Fruit fly (Drosophila melanogaster) whole organism, embryonic: ENCODE data around the gene CG1847.
A peak's percentile ranks its signal among the peaks of the same experiment; 100 is the strongest.

Source experiments
- ATbp ChIP-seq: fragments of 200-800 bp; sonication (Bioruptor generic); optimal IDR thresholded peaks from 2 replicates; lab custom pipeline; 2017; ENCODE audit warnings: missing biosample characterization, mild to moderate bottlenecking, missing genetic modification characterization, missing genetic modification reagents
- Bteb2 ChIP-seq: fragments of 200-800 bp; sonication (Bioruptor generic); optimal IDR thresholded peaks from 2 replicates; lab custom pipeline; 2016; ENCODE audit warnings: missing biosample characterization, missing genetic modification characterization
- CG10209 ChIP-seq: fragments of 200-800 bp; sonication (Bioruptor generic); optimal IDR thresholded peaks from 3 replicates; lab custom pipeline; 2017; ENCODE audit warnings: missing biosample characterization, mild to moderate bottlenecking, missing genetic modification characterization, missing genetic modification reagents
- CG10366 ChIP-seq: fragments of 200-800 bp; sonication (Bioruptor generic); IDR thresholded peaks from 2 replicates; pipeline ENCODE4 v1.3.6; 2022; ENCODE audit warnings: missing biosample characterization, missing genetic modification characterization
- CG11093 ChIP-seq: fragments of 200-800 bp; sonication (Bioruptor generic); IDR thresholded peaks from 3 replicates; pipeline ENCODE4 v1.3.6; 2022; ENCODE audit warnings: missing biosample characterization, missing genetic modification characterization
- CG11504 ChIP-seq: fragments of 200-800 bp; sonication (Bioruptor generic); optimal IDR thresholded peaks from 3 replicates; lab custom pipeline; 2019; ENCODE audit warnings: missing biosample characterization, mild to moderate bottlenecking, missing genetic modification characterization, moderate library complexity
- CG12219 ChIP-seq: fragments of 200-800 bp; sonication (Bioruptor generic); optimal IDR thresholded peaks from 3 replicates; lab custom pipeline; 2018; ENCODE audit warnings: missing biosample characterization, mild to moderate bottlenecking, missing genetic modification characterization
- CG12769 ChIP-seq: fragments of 200-800 bp; sonication (Bioruptor generic); optimal IDR thresholded peaks from 2 replicates; lab custom pipeline; 2019; ENCODE audit warnings: missing biosample characterization, mild to moderate bottlenecking, missing genetic modification characterization, moderate library complexity
- CG13296 ChIP-seq: fragments of 200-800 bp; sonication (Bioruptor generic); optimal IDR thresholded peaks from 3 replicates; lab custom pipeline; 2018; ENCODE audit warnings: missing biosample characterization, mild to moderate bottlenecking, missing genetic modification characterization
- CG14050 ChIP-seq: fragments of 200-800 bp; sonication (Bioruptor generic); IDR thresholded peaks from 3 replicates; pipeline ENCODE4 v1.3.6; 2022; ENCODE audit warnings: missing biosample characterization, missing genetic modification characterization
- CG15073 ChIP-seq: fragments of 200-800 bp; sonication (Bioruptor generic); optimal IDR thresholded peaks from 2 replicates; lab custom pipeline; 2016; ENCODE audit warnings: missing biosample characterization, missing genetic modification characterization
- CG17328 ChIP-seq: fragments of 200-800 bp; sonication (Bioruptor generic); IDR thresholded peaks from 2 replicates; pipeline ENCODE4 v1.3.6; 2022; ENCODE audit warnings: missing biosample characterization, missing genetic modification characterization
- CG17361 ChIP-seq: fragments of 200-800 bp; sonication (Bioruptor generic); IDR thresholded peaks from 3 replicates; pipeline ENCODE4 v1.3.6; 2022; ENCODE audit warnings: missing biosample characterization, missing genetic modification characterization
- CG2712 ChIP-seq: fragments of 200-800 bp; optimal IDR thresholded peaks from 3 replicates; lab custom pipeline; 2019; ENCODE audit warnings: missing biosample characterization, mild to moderate bottlenecking, missing genetic modification characterization, moderate library complexity
- CG34422 ChIP-seq: fragments of 200-800 bp; sonication (Bioruptor generic); IDR thresholded peaks from 3 replicates; pipeline ENCODE4 v1.3.6; 2022; ENCODE audit warnings: missing biosample characterization, missing genetic modification characterization
- CG7271 ChIP-seq: fragments of 200-800 bp; sonication (Bioruptor generic); optimal IDR thresholded peaks from 2 replicates; lab custom pipeline; 2018; ENCODE audit warnings: missing biosample characterization, mild to moderate bottlenecking, missing genetic modification characterization, moderate library complexity
- CG7556 ChIP-seq: fragments of 200-800 bp; sonication (Bioruptor generic); optimal IDR thresholded peaks from 2 replicates; lab custom pipeline; 2017; ENCODE audit warnings: missing biosample characterization, mild to moderate bottlenecking, missing genetic modification characterization
- CG8388 ChIP-seq: fragments of 200-800 bp; sonication (Bioruptor generic); optimal IDR thresholded peaks from 2 replicates; lab custom pipeline; 2019; ENCODE audit warnings: missing biosample characterization, mild to moderate bottlenecking, missing genetic modification characterization, moderate library complexity
- CkIIα-i1 ChIP-seq: fragments of 200-800 bp; sonication (Bioruptor generic); IDR thresholded peaks from 2 replicates; pipeline ENCODE4 v1.3.6; 2022; ENCODE audit warnings: missing biosample characterization, missing genetic modification characterization
- Deaf1 ChIP-seq: fragments of 200-800 bp; optimal IDR thresholded peaks from 3 replicates; lab custom pipeline; 2019; ENCODE audit warnings: missing biosample characterization, mild to moderate bottlenecking, missing genetic modification characterization, moderate library complexity
- Dp ChIP-seq: fragments of 200-800 bp; sonication (Bioruptor generic); optimal IDR thresholded peaks from 2 replicates; lab custom pipeline; 2018; ENCODE audit warnings: missing biosample characterization, mild to moderate bottlenecking, missing genetic modification characterization, moderate library complexity
- E2f2 ChIP-seq: fragments of 200-800 bp; sonication (Bioruptor generic); IDR thresholded peaks from 2 replicates; pipeline ENCODE4 v1.3.6; 2022; ENCODE audit warnings: missing biosample characterization, missing genetic modification characterization
- Eip74EF ChIP-seq, 2 experiments: fragments of 200-800 bp in 1 of 2; fragments of >200 bp in 1 of 2; sonication (Bioruptor generic) in 1 of 2; optimal IDR thresholded peaks; 2 replicates each; lab custom pipeline; 2017 to 2019; ENCODE audit warnings: missing biosample characterization in 2 of 2, missing genetic modification characterization in 2 of 2, mild to moderate bottlenecking in 1 of 2, moderate library complexity in 1 of 2
- Fer1 ChIP-seq: fragments of 200-800 bp; sonication (Bioruptor generic); optimal IDR thresholded peaks from 2 replicates; lab custom pipeline; 2017; ENCODE audit warnings: missing biosample characterization, mild to moderate bottlenecking, missing genetic modification characterization
- Fer2 ChIP-seq: fragments of 200-800 bp; sonication (Bioruptor generic); optimal IDR thresholded peaks from 2 replicates; lab custom pipeline; 2018; ENCODE audit warnings: missing biosample characterization, mild to moderate bottlenecking, missing genetic modification characterization, moderate library complexity
- Hmr ChIP-seq: fragments of 200-800 bp; sonication (Bioruptor generic); optimal IDR thresholded peaks from 3 replicates; lab custom pipeline; 2017; ENCODE audit warnings: mild to moderate bottlenecking, missing biosample characterization, missing genetic modification reagents, missing genetic modification characterization
- Lhr ChIP-seq: fragments of 200-800 bp; sonication (Bioruptor generic); optimal IDR thresholded peaks from 3 replicates; lab custom pipeline; 2017; ENCODE audit warnings: mild to moderate bottlenecking, missing biosample characterization, missing genetic modification reagents, missing genetic modification characterization
- MTF-1 ChIP-seq: fragments of 200-800 bp; sonication (Bioruptor generic); optimal IDR thresholded peaks from 2 replicates; lab custom pipeline; 2018; ENCODE audit warnings: missing biosample characterization, mild to moderate bottlenecking, missing genetic modification characterization, borderline replicate concordance
- Mrtf ChIP-seq: fragments of 200-800 bp; sonication (Bioruptor generic); IDR thresholded peaks from 3 replicates; pipeline ENCODE4 v1.3.6; 2022; ENCODE audit warnings: missing biosample characterization, missing genetic modification characterization
- NC2α ChIP-seq: fragments of 200-800 bp; sonication (Bioruptor generic); optimal IDR thresholded peaks from 2 replicates; lab custom pipeline; 2016; ENCODE audit warnings: missing biosample characterization, missing genetic modification characterization
- NK7.1 ChIP-seq: fragments of 200-800 bp; sonication (Bioruptor generic); optimal IDR thresholded peaks from 3 replicates; lab custom pipeline; 2016; ENCODE audit warnings: missing biosample characterization, missing genetic modification characterization
- Sox100B ChIP-seq: fragments of 200-800 bp; sonication (Bioruptor generic); optimal IDR thresholded peaks from 3 replicates; lab custom pipeline; 2018; ENCODE audit warnings: missing biosample characterization, mild to moderate bottlenecking, missing genetic modification characterization
- Sox102F ChIP-seq: fragments of 200-800 bp; sonication (Bioruptor generic); optimal IDR thresholded peaks from 2 replicates; lab custom pipeline; 2018; ENCODE audit warnings: missing biosample characterization, mild to moderate bottlenecking, missing genetic modification characterization, moderate library complexity
- Xbp1 ChIP-seq: fragments of 200-800 bp; sonication (Bioruptor generic); optimal IDR thresholded peaks from 3 replicates; lab custom pipeline; 2016; ENCODE audit warnings: missing biosample characterization, mild to moderate bottlenecking, missing genetic modification characterization
- bsh ChIP-seq, 2 experiments: fragments of 200-800 bp; sonication (Bioruptor generic); optimal IDR thresholded peaks; 2 replicates each; lab custom pipeline; 2017 to 2018; ENCODE audit warnings: mild to moderate bottlenecking in 2 of 2, missing biosample characterization in 2 of 2, missing genetic modification characterization in 2 of 2, moderate library complexity in 1 of 2
- chn ChIP-seq: fragments of 200-800 bp; sonication (Bioruptor generic); optimal IDR thresholded peaks from 2 replicates; lab custom pipeline; 2016; ENCODE audit warnings: missing biosample characterization, missing genetic modification characterization
- ewg ChIP-seq: fragments of 200-800 bp; sonication (Bioruptor generic); optimal IDR thresholded peaks from 3 replicates; lab custom pipeline; 2017; ENCODE audit warnings: mild to moderate bottlenecking, missing biosample characterization, missing genetic modification reagents, missing genetic modification characterization
- fd96Cb ChIP-seq: fragments of 200-800 bp; sonication (Bioruptor generic); optimal IDR thresholded peaks from 2 replicates; lab custom pipeline; 2018; ENCODE audit warnings: missing biosample characterization, mild to moderate bottlenecking, missing genetic modification characterization, moderate library complexity
- fu2 ChIP-seq: fragments of 200-800 bp; sonication (Bioruptor generic); optimal IDR thresholded peaks from 2 replicates; lab custom pipeline; 2016; ENCODE audit warnings: missing biosample characterization, missing genetic modification characterization
- inv ChIP-seq: fragments of 200-800 bp; sonication (Bioruptor generic); IDR thresholded peaks from 2 replicates; pipeline ENCODE4 v1.3.6; 2022; ENCODE audit warnings: missing biosample characterization, missing genetic modification characterization; ENCODE audit not compliant: partially characterized antibody
- kah ChIP-seq: fragments of 200-800 bp; sonication (Bioruptor generic); optimal IDR thresholded peaks from 2 replicates; lab custom pipeline; 2018; ENCODE audit warnings: missing biosample characterization, mild to moderate bottlenecking, missing genetic modification characterization
- nmo ChIP-seq: fragments of 200-800 bp; sonication (Bioruptor generic); optimal IDR thresholded peaks from 2 replicates; lab custom pipeline; 2018; ENCODE audit warnings: missing biosample characterization, mild to moderate bottlenecking, missing genetic modification characterization, moderate library complexity
- ranshi ChIP-seq: fragments of 200-800 bp; sonication (Bioruptor generic); IDR thresholded peaks from 2 replicates; pipeline ENCODE4 v1.3.6; 2022; ENCODE audit warnings: missing biosample characterization, missing genetic modification characterization
- sc ChIP-seq, 3 experiments: fragments of >200 bp in 2 of 3; fragments of 200-800 bp in 1 of 3; sonication (Bioruptor generic) in 1 of 3; optimal IDR thresholded peaks; 2 replicates in 2 of 3; 3 replicates in 1 of 3; lab custom pipeline; 2017; ENCODE audit warnings: mild to moderate bottlenecking in 1 of 3, missing biosample characterization in 1 of 3, missing genetic modification characterization in 1 of 3, missing genetic modification reagents in 1 of 3
- seq ChIP-seq: fragments of 200-800 bp; sonication (Bioruptor generic); IDR thresholded peaks from 2 replicates; pipeline ENCODE4 v1.3.6; 2022; ENCODE audit warnings: missing biosample characterization, missing genetic modification characterization
- sob ChIP-seq: fragments of 200-800 bp; sonication (Bioruptor generic); IDR thresholded peaks from 2 replicates; pipeline ENCODE4 v1.3.6; 2022; ENCODE audit warnings: missing biosample characterization, missing genetic modification characterization
- stc ChIP-seq: fragments of 200-800 bp; sonication (Bioruptor generic); IDR thresholded peaks from 2 replicates; pipeline ENCODE4 v1.3.6; 2022; ENCODE audit warnings: missing biosample characterization, missing genetic modification characterization

The CG1847 gene

dm6 chrX:11848507-11849264, 20.3 kb upstream of the CG1847 start (continued):
- TF ChIP-seq CG12769 (tag; lab: Kevin White, UChicago) (peak; percentile 40), CG17361 (peak; percentile 54; the same call in 2 of the 3 replicates), ranshi (GFP tag; lab: Robert Waterston, UW) (no peak), NK7.1 (GFP tag; lab: Kevin White, UChicago) (no peak), Dp (GFP tag; lab: Kevin White, UChicago) (no peak), stc (GFP tag; lab: Robert Waterston, UW) (peak; percentile 77), Mrtf (no peak), Fer1 (GFP tag; lab: Kevin White, UChicago) (peak; percentile 42), CG11093 (GFP tag; lab: Robert Waterston, UW) (0 out of 3 replicates have a peak, but pooled peaks have one; percentile 13), CkIIα-i1 (GFP tag; lab: Robert Waterston, UW) (no peak), CG7271 (tag; lab: Kevin White, UChicago) (no peak), CG12219 (GFP tag; lab: Kevin White, UChicago) (peak; percentile 15), sob (peak; percentile 41; the same call in 1 of the 2 replicates), chn (GFP tag; lab: Kevin White, UChicago) (no peak), CG14050 (GFP tag; lab: Robert Waterston, UW) (peak; percentile 35; the same call in 1 of the 3 replicates), fd96Cb (peak; percentile 52), seq (peak; percentile 26; the same call in 1 of the 2 replicates), CG10209 (GFP tag; lab: Kevin White, UChicago) (peak; percentile 41), inv (no peak), Hmr (GFP tag; lab: Kevin White, UChicago) (peak; percentile 45), Bteb2 (GFP tag; lab: Kevin White, UChicago) (no peak), Xbp1 (peak; percentile 39), Sox100B (GFP tag; lab: Kevin White, UChicago) (peak; percentile 51), Deaf1 (tag; lab: Kevin White, UChicago) (peak; percentile 20), CG10366 (GFP tag; lab: Robert Waterston, UW) (peak; percentile 61), CG17328 (peak; percentile 57), fu2 (no peak), CG15073 (no peak), E2f2 (GFP tag; lab: Robert Waterston, UW) (no peak), bsh (GFP tag; optimal IDR thresholded peaks at IDR 0.05; lab: Kevin White, UChicago) (peak in 1 of 2 experiments; percentile 7), NC2α (GFP tag; lab: Kevin White, UChicago) (no peak), Fer2 (tag; lab: Kevin White, UChicago) (peak; percentile 17), Eip74EF (GFP tag; optimal IDR thresholded peaks at IDR 0.05; lab: Kevin White, UChicago) (peak in 1 of 2 experiments; percentile 32), nmo (peak; percentile 34), Lhr (GFP tag; lab: Kevin White, UChicago) (no peak), CG13296 (GFP tag; lab: Kevin White, UChicago) (peak; percentile 23), kah (GFP tag; lab: Kevin White, UChicago) (no peak), ATbp (GFP tag; lab: Kevin White, UChicago) (peak; percentile 45), MTF-1 (no peak), CG34422 (GFP tag; lab: Robert Waterston, UW) (no peak; the same call in 2 of the 3 replicates), CG7556 (peak; percentile 30), CG11504 (tag; lab: Kevin White, UChicago) (peak; percentile 76), CG2712 (peak; percentile 53), CG8388 (GFP tag; lab: Kevin White, UChicago) (peak; percentile 37), sc (optimal IDR thresholded peaks at IDR 0.05; lab: Kevin White, UChicago) (no peak), sc (GFP tag; optimal IDR thresholded peaks at IDR 0.05; lab: Kevin White, UChicago) (no peak), ewg (GFP tag; lab: Kevin White, UChicago) (peak; percentile 14), Sox102F (GFP tag; lab: Kevin White, UChicago) (peak; percentile 79)
